Worm (Caenorhabditis elegans): ENCODE measurements around the gene Y105C5A.508.

Gene Y105C5A.508

ce11 chrIV:15583620-15584019 is at the start of gene Y105C5A.508:
Gene Y105C5A.508 (plus strand): TSS chrIV:15583920.
- TF ChIP-seq ztf-29 (GFP tag; IDR thresholded peaks at IDR 0.05) (no peak), klf-2 (GFP tag; conservative IDR thresholded peaks at IDR 0.05) (no peak), tab-1 (GFP tag; IDR thresholded peaks at IDR 0.05) (no peak), T22C8.4 (GFP tag; IDR thresholded peaks at IDR 0.05) (no peak), flt-1 (GFP tag; IDR thresholded peaks at IDR 0.05) (no peak), med-1 (GFP tag; optimal IDR thresholded peaks at IDR 0.05; ENCODE audit: insufficient read depth) (no peak), ref-1 (GFP tag; conservative IDR thresholded peaks at IDR 0.05) (no peak), ztf-23 (GFP tag; IDR thresholded peaks at IDR 0.05) (no peak), cog-1 (tag; optimal IDR thresholded peaks at IDR 0.05) (no peak)

ce11 chrIV:15537338-15537737 is 46.4 kb upstream of the Y105C5A.508 start:
- no peak for TF ChIP-seq ref-1 (GFP tag; conservative IDR thresholded peaks at IDR 0.05)
- no peak for TF ChIP-seq ztf-23 (GFP tag; IDR thresholded peaks at IDR 0.05)
- TF ChIP-seq T22C8.4 (GFP tag; IDR thresholded peaks at IDR 0.05): no peak
- no peak for TF ChIP-seq klf-2 (GFP tag; conservative IDR thresholded peaks at IDR 0.05)
- TF ChIP-seq med-1 (GFP tag; optimal IDR thresholded peaks at IDR 0.05; ENCODE audit: insufficient read depth): no peak
- no peak for TF ChIP-seq cog-1 (tag; optimal IDR thresholded peaks at IDR 0.05)
- TF ChIP-seq flt-1 (GFP tag; IDR thresholded peaks at IDR 0.05): no peak
- no peak for TF ChIP-seq tab-1 (GFP tag; IDR thresholded peaks at IDR 0.05)
- no peak for TF ChIP-seq ztf-29 (GFP tag; IDR thresholded peaks at IDR 0.05)

DNA sequence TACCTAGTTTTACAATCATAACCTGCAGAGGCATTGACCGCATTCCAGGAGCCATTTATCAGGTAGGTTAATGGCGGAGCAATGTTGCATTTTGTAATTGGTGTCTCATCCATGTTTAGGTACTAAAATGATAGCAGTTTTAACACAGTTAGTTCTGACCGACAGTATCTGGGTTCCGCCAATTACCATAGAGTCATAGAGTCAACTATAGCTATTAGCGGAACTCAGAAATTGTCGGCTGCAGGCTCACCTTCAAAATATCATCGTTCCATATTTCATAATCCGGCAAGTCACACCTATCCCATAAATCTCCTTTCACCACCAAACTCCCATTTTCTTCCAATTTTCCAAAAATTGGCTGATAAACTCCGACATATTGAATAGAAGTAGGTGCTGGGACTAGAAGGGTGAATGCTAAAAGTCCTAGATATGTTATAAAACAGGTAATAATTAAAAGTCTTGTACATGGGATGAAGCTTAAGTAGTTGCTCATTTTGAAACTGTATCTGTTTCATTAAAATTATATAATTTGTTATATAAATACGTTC is 44.2 kb upstream of the Y105C5A.508 start, which contains the start of gene Y73F8A.35:
Gene Y73F8A.35 (minus strand): TSS at position 498 of the 548 bp plus-strand sequence.
- TF ChIP-seq cog-1 (tag; optimal IDR thresholded peaks at IDR 0.05) (no peak), med-1 (GFP tag; optimal IDR thresholded peaks at IDR 0.05; ENCODE audit: insufficient read depth) (no peak)

DNA sequence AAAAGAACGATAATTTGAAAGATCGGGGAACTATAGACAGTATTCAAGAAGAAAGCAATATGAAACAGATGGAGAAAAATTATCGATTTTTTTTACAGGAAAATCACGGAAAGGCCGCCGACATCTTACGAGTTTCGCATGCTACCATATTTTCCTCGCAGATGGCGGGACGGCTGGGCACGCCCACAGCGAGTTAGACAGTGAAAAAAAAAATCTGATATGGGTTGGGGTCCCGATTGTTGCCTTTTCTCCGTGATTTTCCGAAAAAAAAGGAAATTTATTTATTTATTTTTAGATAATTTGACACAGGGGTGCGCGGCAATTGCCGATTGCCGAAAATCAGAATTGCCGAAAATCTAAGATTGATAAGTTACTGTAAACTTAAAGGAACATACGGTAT is 28.9 kb upstream of the Y105C5A.508 start:
- TF ChIP-seq T22C8.4 (GFP tag; IDR thresholded peaks at IDR 0.05) (peak; percentile 42; the same call in 1 of the 2 replicates), tab-1 (GFP tag; IDR thresholded peaks at IDR 0.05) (no peak)

DNA sequence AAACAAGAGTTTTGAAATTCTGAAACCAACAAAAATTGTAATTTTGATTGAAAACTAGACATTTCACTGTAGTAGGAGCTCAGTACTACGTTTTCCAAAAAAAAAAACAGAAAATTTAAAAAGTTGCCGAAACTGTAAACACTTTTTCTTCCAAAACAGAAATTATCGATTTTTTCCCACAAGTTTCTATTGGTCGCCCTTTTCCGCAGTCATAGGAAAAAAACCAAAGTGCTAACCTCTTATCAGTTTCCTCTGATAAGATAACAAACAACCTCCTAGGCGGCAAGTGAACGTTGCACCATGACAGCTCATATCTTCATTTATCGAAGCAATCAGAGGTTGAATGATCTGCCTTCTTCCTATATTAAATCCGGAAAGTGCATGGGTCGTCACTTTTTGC is 24.7 kb upstream of the Y105C5A.508 start:
- TF ChIP-seq klf-2 (GFP tag; conservative IDR thresholded peaks at IDR 0.05): no peak
- TF ChIP-seq T22C8.4 (GFP tag; IDR thresholded peaks at IDR 0.05): peak; percentile 19; the same call in 1 of the 2 replicates
- no peak for TF ChIP-seq cog-1 (tag; optimal IDR thresholded peaks at IDR 0.05)
- TF ChIP-seq ztf-23 (GFP tag; IDR thresholded peaks at IDR 0.05): no peak
- TF ChIP-seq ref-1 (GFP tag; conservative IDR thresholded peaks at IDR 0.05): no peak
- TF ChIP-seq ztf-29 (GFP tag; IDR thresholded peaks at IDR 0.05): no peak
- TF ChIP-seq tab-1 (GFP tag; IDR thresholded peaks at IDR 0.05): no peak

DNA sequence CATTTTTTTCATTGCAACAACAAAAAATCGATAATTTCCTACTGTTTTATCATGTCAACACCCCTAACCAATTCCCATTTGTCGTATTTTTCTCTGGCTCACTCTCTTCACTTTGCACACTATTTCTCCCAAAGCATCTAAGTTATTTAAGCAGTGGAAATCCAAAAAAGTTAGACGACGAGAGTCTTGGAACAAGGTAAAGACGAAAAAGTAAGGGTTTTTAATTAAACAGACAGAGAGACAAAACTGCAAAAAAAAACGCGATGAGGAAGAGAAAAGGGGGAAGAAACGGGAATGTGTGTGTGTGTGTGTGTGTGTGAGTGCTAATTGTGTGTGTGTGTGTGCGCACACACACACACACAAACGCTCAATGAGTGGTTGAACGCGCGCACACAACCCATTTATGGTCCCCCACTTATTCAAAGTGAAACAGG is 22.5 kb upstream of the Y105C5A.508 start:
- TF ChIP-seq cog-1 (tag; optimal IDR thresholded peaks at IDR 0.05) (peak; percentile 25), ztf-23 (GFP tag; IDR thresholded peaks at IDR 0.05) (peak; percentile 60; the same call in 1 of the 2 replicates), klf-2 (GFP tag; conservative IDR thresholded peaks at IDR 0.05) (no peak), med-1 (GFP tag; optimal IDR thresholded peaks at IDR 0.05; ENCODE audit: insufficient read depth) (no peak), ztf-29 (GFP tag; IDR thresholded peaks at IDR 0.05) (no peak), flt-1 (GFP tag; IDR thresholded peaks at IDR 0.05) (0 out of 2 replicates have a peak, but pooled peaks have one; percentile 24)

DNA sequence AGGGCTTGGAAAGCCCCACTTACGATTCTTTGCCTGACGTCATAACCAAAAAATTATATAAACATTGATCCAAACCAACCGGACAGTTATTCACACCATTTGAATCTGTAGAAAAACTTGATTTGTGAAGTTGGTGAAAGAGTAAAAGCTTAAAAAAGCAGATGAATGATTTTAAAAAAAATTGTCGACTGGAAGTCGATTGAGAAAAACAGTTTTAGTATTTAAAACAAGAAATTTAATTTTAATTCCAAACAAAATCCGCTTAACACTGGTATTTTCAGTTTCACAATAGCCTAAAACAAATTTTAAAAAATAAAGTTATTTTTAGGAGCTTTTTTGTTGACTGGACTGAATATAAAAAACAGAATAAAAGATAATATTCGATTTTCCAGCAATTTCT is 19.4 kb upstream of the Y105C5A.508 start, which contains the start of gene Y105C5A.1:
Gene Y105C5A.1 (minus strand): TSS at position 101 of the 400 bp plus-strand sequence.
- TF ChIP-seq tab-1 (GFP tag; IDR thresholded peaks at IDR 0.05) (no peak), klf-2 (GFP tag; conservative IDR thresholded peaks at IDR 0.05) (no peak), T22C8.4 (GFP tag; IDR thresholded peaks at IDR 0.05) (no peak), cog-1 (tag; optimal IDR thresholded peaks at IDR 0.05) (no peak), ztf-23 (GFP tag; IDR thresholded peaks at IDR 0.05) (no peak), flt-1 (GFP tag; IDR thresholded peaks at IDR 0.05) (no peak), ztf-29 (GFP tag; IDR thresholded peaks at IDR 0.05) (no peak), med-1 (GFP tag; optimal IDR thresholded peaks at IDR 0.05; ENCODE audit: insufficient read depth) (no peak), ref-1 (GFP tag; conservative IDR thresholded peaks at IDR 0.05) (no peak)

DNA sequence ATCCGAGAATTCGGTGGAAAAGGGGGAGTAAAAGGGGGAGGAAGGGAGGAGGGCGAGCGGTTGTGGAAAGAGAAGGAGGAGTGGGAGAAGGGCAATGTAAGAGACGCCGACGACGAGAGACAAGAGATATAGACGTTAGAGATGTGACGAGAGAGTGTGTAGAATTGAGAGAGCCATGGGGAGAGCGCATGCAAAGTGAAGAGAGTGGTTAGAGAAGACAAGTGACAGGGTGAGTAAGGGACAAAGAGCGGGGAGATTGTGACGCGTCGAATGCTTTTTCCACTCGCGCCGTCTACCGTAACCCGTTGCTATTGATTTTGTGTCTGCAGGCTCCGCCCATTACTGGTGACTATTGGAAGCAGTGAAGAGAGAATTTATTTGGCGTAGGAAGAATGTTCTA is 12.9 kb upstream of the Y105C5A.508 start:
- TF ChIP-seq ref-1 (GFP tag; conservative IDR thresholded peaks at IDR 0.05) (no peak), ztf-29 (GFP tag; IDR thresholded peaks at IDR 0.05) (no peak), flt-1 (GFP tag; IDR thresholded peaks at IDR 0.05) (peak; percentile 71; the same call in 1 of the 2 replicates), cog-1 (tag; optimal IDR thresholded peaks at IDR 0.05) (peak; percentile 48), ztf-23 (GFP tag; IDR thresholded peaks at IDR 0.05) (peak; percentile 6; the same call in 1 of the 2 replicates), klf-2 (GFP tag; conservative IDR thresholded peaks at IDR 0.05) (no peak), T22C8.4 (GFP tag; IDR thresholded peaks at IDR 0.05) (peak; percentile 95), tab-1 (GFP tag; IDR thresholded peaks at IDR 0.05) (no peak)

DNA sequence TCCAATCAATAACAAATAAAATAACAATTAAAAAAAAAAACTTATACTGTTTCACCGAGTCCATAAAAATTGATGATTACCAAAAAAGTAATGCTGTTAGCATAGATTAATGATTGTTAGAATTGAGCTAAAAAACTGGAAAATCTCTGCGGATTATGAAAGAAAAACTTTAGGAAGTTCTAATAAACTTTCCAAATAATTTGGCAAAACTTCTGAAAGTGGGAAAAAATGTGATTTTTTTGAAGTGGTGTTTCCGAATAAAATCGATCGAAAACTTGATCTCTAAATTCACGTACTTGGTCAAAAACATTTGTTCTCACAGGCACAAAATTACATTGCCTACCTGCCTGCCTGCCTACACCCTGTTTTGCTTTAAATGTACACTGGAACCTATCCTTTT is 12.1 kb upstream of the Y105C5A.508 start:
- TF ChIP-seq klf-2 (GFP tag; conservative IDR thresholded peaks at IDR 0.05) (no peak), tab-1 (GFP tag; IDR thresholded peaks at IDR 0.05) (no peak), ztf-23 (GFP tag; IDR thresholded peaks at IDR 0.05) (no peak), ref-1 (GFP tag; conservative IDR thresholded peaks at IDR 0.05) (no peak), flt-1 (GFP tag; IDR thresholded peaks at IDR 0.05) (no peak), ztf-29 (GFP tag; IDR thresholded peaks at IDR 0.05) (no peak), med-1 (GFP tag; optimal IDR thresholded peaks at IDR 0.05; ENCODE audit: insufficient read depth) (no peak), T22C8.4 (GFP tag; IDR thresholded peaks at IDR 0.05) (no peak), cog-1 (tag; optimal IDR thresholded peaks at IDR 0.05) (no peak)

DNA sequence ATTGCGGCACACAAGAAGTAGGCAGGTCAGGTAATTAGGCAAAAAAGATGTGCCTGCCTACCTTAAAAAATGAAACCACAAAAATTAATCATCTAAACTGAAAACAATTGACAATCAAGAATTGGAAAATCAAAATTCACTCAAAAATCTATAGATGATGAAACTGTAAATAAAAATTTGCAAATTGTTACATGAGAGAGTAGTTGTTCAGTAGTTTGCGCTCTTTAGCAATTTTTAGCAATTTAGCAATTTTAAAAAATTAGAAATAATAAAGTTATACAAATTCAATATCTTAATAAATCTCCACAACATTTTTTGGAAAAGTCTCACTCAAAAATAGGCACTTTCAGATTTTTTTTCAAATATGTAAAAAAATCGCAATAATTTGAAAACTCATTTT is 11.6 kb upstream of the Y105C5A.508 start:
- TF ChIP-seq ztf-23 (GFP tag; IDR thresholded peaks at IDR 0.05) (no peak), ref-1 (GFP tag; conservative IDR thresholded peaks at IDR 0.05) (no peak), med-1 (GFP tag; optimal IDR thresholded peaks at IDR 0.05; ENCODE audit: insufficient read depth) (no peak), flt-1 (GFP tag; IDR thresholded peaks at IDR 0.05) (no peak), tab-1 (GFP tag; IDR thresholded peaks at IDR 0.05) (no peak), T22C8.4 (GFP tag; IDR thresholded peaks at IDR 0.05) (no peak), klf-2 (GFP tag; conservative IDR thresholded peaks at IDR 0.05) (no peak), ztf-29 (GFP tag; IDR thresholded peaks at IDR 0.05) (no peak), cog-1 (tag; optimal IDR thresholded peaks at IDR 0.05) (no peak)
